Fruit fly (Drosophila melanogaster) whole organism, adult: Measurements from ENCODE around the gene UK114.
A peak's percentile ranks its signal among the peaks of the same experiment; 100 is the strongest.

Source experiments
- CG11617 ChIP-seq: fragments of 200-800 bp; sonication (Bioruptor generic); optimal IDR thresholded peaks from 2 replicates; lab custom pipeline; 2017; ENCODE audit warnings: mild to moderate bottlenecking, missing biosample characterization, missing genetic modification reagents, missing genetic modification characterization
- CG12768 ChIP-seq: fragments of 200-800 bp; sonication (Bioruptor generic); optimal IDR thresholded peaks from 2 replicates; lab custom pipeline; 2017; ENCODE audit warnings: missing biosample characterization, missing genetic modification characterization, mild to moderate bottlenecking, moderate library complexity, missing genetic modification reagents
- CG14711 ChIP-seq: fragments of 200-800 bp; sonication (Bioruptor generic); optimal IDR thresholded peaks from 2 replicates; lab custom pipeline; 2018; ENCODE audit warnings: missing biosample characterization, mild to moderate bottlenecking, missing genetic modification characterization, moderate library complexity
- CG1620 ChIP-seq: fragments of 200-800 bp; sonication (Bioruptor generic); optimal IDR thresholded peaks from 2 replicates; lab custom pipeline; 2016; ENCODE audit warnings: missing biosample characterization, missing genetic modification characterization
- CG33017 ChIP-seq: fragments of 200-800 bp; sonication (Bioruptor generic); optimal IDR thresholded peaks from 2 replicates; lab custom pipeline; 2018; ENCODE audit warnings: missing biosample characterization, mild to moderate bottlenecking, missing genetic modification characterization, moderate library complexity
- CG5204 ChIP-seq: fragments of 200-800 bp; sonication (Bioruptor generic); optimal IDR thresholded peaks from 2 replicates; lab custom pipeline; 2016; ENCODE audit warnings: missing biosample characterization, missing genetic modification characterization
- CG7045 ChIP-seq: fragments of 200-800 bp; sonication (Bioruptor generic); optimal IDR thresholded peaks from 2 replicates; lab custom pipeline; 2017; ENCODE audit warnings: missing biosample characterization, mild to moderate bottlenecking, missing genetic modification characterization
- CG7101 ChIP-seq: fragments of 200-800 bp; sonication (Bioruptor generic); optimal IDR thresholded peaks from 2 replicates; lab custom pipeline; 2018; ENCODE audit warnings: missing biosample characterization, mild to moderate bottlenecking, missing genetic modification characterization, moderate library complexity
- Clk ChIP-seq: fragments of 200-800 bp; sonication (Bioruptor generic); optimal IDR thresholded peaks from 2 replicates; lab custom pipeline; 2017; ENCODE audit warnings: missing biosample characterization, missing genetic modification characterization
- Crg-1 ChIP-seq: fragments of 200-800 bp; sonication (Bioruptor generic); optimal IDR thresholded peaks from 2 replicates; lab custom pipeline; 2016; ENCODE audit warnings: missing biosample characterization, missing genetic modification characterization
- Hr96 ChIP-seq: fragments of 200-800 bp; sonication (Bioruptor generic); optimal IDR thresholded peaks from 2 replicates; lab custom pipeline; 2016; ENCODE audit warnings: missing biosample characterization, missing genetic modification characterization
- Mnt ChIP-seq: fragments of 200-800 bp; sonication (Bioruptor generic); optimal IDR thresholded peaks from 2 replicates; lab custom pipeline; 2016; ENCODE audit warnings: missing biosample characterization, mild to moderate bottlenecking, missing genetic modification characterization
- bab1 ChIP-seq: fragments of 200-800 bp; sonication (Bioruptor generic); optimal IDR thresholded peaks from 3 replicates; lab custom pipeline; 2019; ENCODE audit warnings: missing biosample characterization, mild to moderate bottlenecking, missing genetic modification characterization, moderate library complexity
- cic ChIP-seq: fragments of 200-800 bp; sonication (Bioruptor generic); optimal IDR thresholded peaks from 2 replicates; lab custom pipeline; 2017; ENCODE audit warnings: missing biosample characterization, mild to moderate bottlenecking, missing genetic modification characterization, moderate library complexity
- cnc ChIP-seq, 2 experiments: fragments of >200 bp; optimal IDR thresholded peaks; 2 replicates each; lab custom pipeline; 2017
- kay ChIP-seq: fragments of 200-800 bp; sonication (Bioruptor generic); peaks from one replicate; lab custom pipeline; 2016; ENCODE audit warnings: missing biosample characterization, missing genetic modification characterization, borderline replicate concordance
- ovo ChIP-seq: fragments of 200-800 bp; sonication (Bioruptor generic); optimal IDR thresholded peaks from 2 replicates; lab custom pipeline; 2016; ENCODE audit warnings: missing biosample characterization, missing genetic modification characterization
- pad ChIP-seq: fragments of 200-800 bp; sonication (Bioruptor generic); optimal IDR thresholded peaks from 3 replicates; lab custom pipeline; 2017; ENCODE audit warnings: missing biosample characterization, missing genetic modification characterization, mild to moderate bottlenecking, moderate library complexity, missing genetic modification reagents
- tj ChIP-seq: fragments of 200-800 bp; sonication (Bioruptor generic); optimal IDR thresholded peaks from 3 replicates; lab custom pipeline; 2017; ENCODE audit warnings: missing biosample characterization, mild to moderate bottlenecking, missing genetic modification characterization, moderate library complexity
- toe ChIP-seq: fragments of 200-800 bp; sonication (Bioruptor generic); optimal IDR thresholded peaks from 2 replicates; lab custom pipeline; 2016; ENCODE audit warnings: missing biosample characterization, missing genetic modification characterization

The UK114 gene

dm6 chr2L:15264483-15264987 is 10.4 kb downstream of the UK114 start, which contains the start of gene yuri:
TSS of gene yuri (minus strand) at chr2L:15264692.
- TF ChIP-seq cnc (optimal IDR thresholded peaks at IDR 0.05; lab: Kevin White, UChicago) (peak in 1 of 2 experiments; percentile 5), cic (GFP tag; lab: Kevin White, UChicago) (peak; percentile 73), CG33017 (tag; lab: Kevin White, UChicago) (no peak), ovo (GFP tag; lab: Kevin White, UChicago) (no peak), CG5204 (no peak), bab1 (peak; percentile 74), toe (GFP tag; lab: Kevin White, UChicago) (no peak), CG11617 (peak; percentile 0), CG7045 (no peak), Hr96 (GFP tag; lab: Kevin White, UChicago) (peak; percentile 17), CG14711 (no peak), kay (no peak), tj (GFP tag; lab: Kevin White, UChicago) (peak; percentile 78), Clk (GFP tag; lab: Kevin White, UChicago) (no peak), CG1620 (GFP tag; lab: Kevin White, UChicago) (peak; percentile 33), Crg-1 (peak; percentile 7), CG12768 (GFP tag; lab: Kevin White, UChicago) (peak; percentile 50), pad (GFP tag; lab: Kevin White, UChicago) (peak; percentile 38), Mnt (GFP tag; lab: Kevin White, UChicago) (peak; percentile 72), CG7101 (tag; lab: Kevin White, UChicago) (peak; percentile 38)

- TF ChIP-seq ovo (GFP tag; lab: Kevin White, UChicago) (no peak), cic (GFP tag; lab: Kevin White, UChicago) (no peak), Hr96 (GFP tag; lab: Kevin White, UChicago) (no peak), Crg-1 (no peak), CG11617 (no peak), bab1 (no peak), Mnt (GFP tag; lab: Kevin White, UChicago) (no peak), CG14711 (no peak), Clk (GFP tag; lab: Kevin White, UChicago) (no peak), CG7045 (no peak)
Observed at dm6 chr2L:15256249-15256648, 18.6 kb downstream of the UK114 start, which contains the start of the genes PolD3 and Uxt. TSS of gene PolD3 (minus strand) at chr2L:15256304. TSS of gene Uxt (plus strand) at chr2L:15256581.

- peak; percentile 5 for TF ChIP-seq Hr96 (GFP tag; lab: Kevin White, UChicago)
- no peak for TF ChIP-seq CG5204
- TF ChIP-seq CG7101 (tag; lab: Kevin White, UChicago), result peak; percentile 21
- peak; percentile 29 for TF ChIP-seq CG14711
Observed at dm6 chr2L:15254229-15254861, 20.5 kb downstream of the UK114 start.

- no peak for TF ChIP-seq bab1
- TF ChIP-seq Crg-1, result no peak
- TF ChIP-seq CG7101 (tag; lab: Kevin White, UChicago), result no peak
- no peak for TF ChIP-seq CG33017 (tag; lab: Kevin White, UChicago)
- TF ChIP-seq kay, result no peak
- no peak for TF ChIP-seq tj (GFP tag; lab: Kevin White, UChicago)
- no peak for TF ChIP-seq cic (GFP tag; lab: Kevin White, UChicago)
- TF ChIP-seq pad (GFP tag; lab: Kevin White, UChicago), result no peak
- TF ChIP-seq Clk (GFP tag; lab: Kevin White, UChicago), result no peak
- TF ChIP-seq CG11617, result no peak
- no peak for TF ChIP-seq toe (GFP tag; lab: Kevin White, UChicago)
- TF ChIP-seq ovo (GFP tag; lab: Kevin White, UChicago), result no peak
- no peak for TF ChIP-seq CG1620 (GFP tag; lab: Kevin White, UChicago)
- TF ChIP-seq CG7045, result no peak
- TF ChIP-seq CG12768 (GFP tag; lab: Kevin White, UChicago), result no peak
- TF ChIP-seq CG14711, result no peak
Observed at dm6 chr2L:15249682-15250081, 25.2 kb downstream of the UK114 start.

- TF ChIP-seq CG14711 (no peak), Clk (GFP tag; lab: Kevin White, UChicago) (no peak), CG11617 (no peak)
Observed at dm6 chr2L:15249006-15249513, 25.8 kb downstream of the UK114 start.

dm6 chr2L:15248163-15249005 is 26.5 kb downstream of the UK114 start, which contains the start of gene dao:
TSS of gene dao (plus strand) at chr2L:15248879.
- peak; percentile 61 for TF ChIP-seq ovo (GFP tag; lab: Kevin White, UChicago)
- peak; percentile 19 for TF ChIP-seq toe (GFP tag; lab: Kevin White, UChicago)
- peak; percentile 59 for TF ChIP-seq CG5204
- TF ChIP-seq CG1620 (GFP tag; lab: Kevin White, UChicago), result no peak
- TF ChIP-seq pad (GFP tag; lab: Kevin White, UChicago), result peak; percentile 73
- TF ChIP-seq CG7045, result peak; percentile 12
